Worm (Caenorhabditis elegans) whole organism, L4 larva: Measurements from ENCODE around the gene C10G8.4.

Source experiments
- D1046.2 ChIP-seq: fragments of 200-800 bp; sonication (Bioruptor generic); IDR thresholded peaks from 2 replicates; pipeline ENCODE4 v1.3.6; 2022; ENCODE audit warnings: missing genetic modification characterization, missing compliant biosample characterization
- F10B5.3 ChIP-seq: sonication (generic microtip); optimal IDR thresholded peaks from 2 replicates; lab custom pipeline; 2016; ENCODE audit warnings: mild to moderate bottlenecking, missing genetic modification characterization, missing compliant biosample characterization
- F26F4.8 ChIP-seq: fragments of 200-800 bp; sonication (Bioruptor generic); conservative IDR thresholded peaks from 2 replicates; pipeline ENCODE4 v1.3.6; 2022; ENCODE audit warnings: missing genetic modification characterization, missing compliant biosample characterization
- T20F7.1 ChIP-seq: fragments of 200-800 bp; sonication (Bioruptor generic); optimal IDR thresholded peaks from 2 replicates; lab custom pipeline; 2018; ENCODE audit warnings: mild to moderate bottlenecking, missing genetic modification characterization, missing compliant biosample characterization
- aha-1 ChIP-seq: fragments of 150-350 bp; peaks from one replicate; lab custom pipeline; 2014; ENCODE audit warnings: missing biosample characterization, missing genetic modification characterization
- ceh-28 ChIP-seq: fragments of 150-350 bp; optimal IDR thresholded peaks from 2 replicates; lab custom pipeline; 2014; ENCODE audit warnings: missing biosample characterization, missing genetic modification reagents, missing genetic modification characterization
- ceh-32 ChIP-seq: sonication (generic microtip); optimal IDR thresholded peaks from 2 replicates; lab custom pipeline; 2016; ENCODE audit warnings: mild to moderate bottlenecking, missing genetic modification characterization, missing compliant biosample characterization; ENCODE audit not compliant: poor library complexity
- ceh-44 ChIP-seq: fragments of 200-800 bp; sonication (Bioruptor generic); IDR thresholded peaks from 2 replicates; pipeline ENCODE4 v1.3.6; 2022; ENCODE audit warnings: missing genetic modification reagents, missing genetic modification characterization, missing compliant biosample characterization
- ctbp-1 ChIP-seq: fragments of 200-800 bp; sonication (Bioruptor generic); IDR thresholded peaks from 2 replicates; pipeline ENCODE4 v1.3.6; 2022; ENCODE audit warnings: missing genetic modification reagents, missing genetic modification characterization, missing compliant biosample characterization
- daf-19 ChIP-seq: fragments of 200-800 bp; sonication (Bioruptor generic); conservative IDR thresholded peaks from 2 replicates; pipeline ENCODE4 v1.3.6; 2022; ENCODE audit warnings: missing genetic modification characterization, missing compliant biosample characterization
- daf-8 ChIP-seq: fragments of 200-800 bp; sonication (Bioruptor generic); IDR thresholded peaks from 2 replicates; pipeline ENCODE4 v1.3.6; 2022; ENCODE audit warnings: missing genetic modification characterization, missing compliant biosample characterization
- dmd-6 ChIP-seq: fragments of 200-800 bp; sonication (Bioruptor generic); IDR thresholded peaks from 2 replicates; pipeline ENCODE4 v1.3.6; 2022; ENCODE audit warnings: missing genetic modification reagents, missing genetic modification characterization, missing compliant biosample characterization
- dmd-8 ChIP-seq: fragments of 200-800 bp; sonication (Bioruptor generic); IDR thresholded peaks from 2 replicates; pipeline ENCODE4 v1.3.6; 2022; ENCODE audit warnings: missing genetic modification characterization, missing compliant biosample characterization
- dpl-1 ChIP-seq: fragments of 150-350 bp; optimal IDR thresholded peaks from 2 replicates; lab custom pipeline; 2014; ENCODE audit warnings: missing biosample characterization, missing genetic modification reagents, missing genetic modification characterization
- duxl-1 ChIP-seq: sonication (generic microtip); optimal IDR thresholded peaks from 2 replicates; lab custom pipeline; 2016; ENCODE audit warnings: mild to moderate bottlenecking, missing genetic modification characterization, moderate library complexity, missing compliant biosample characterization; ENCODE audit not compliant: poor library complexity
- fkh-10 ChIP-seq: fragments of 150-350 bp; optimal IDR thresholded peaks from 2 replicates; lab custom pipeline; 2014; ENCODE audit warnings: missing biosample characterization, missing genetic modification reagents, missing genetic modification characterization
- jun-1 ChIP-seq: fragments of 150-350 bp; optimal IDR thresholded peaks from 2 replicates; lab custom pipeline; 2014; ENCODE audit warnings: missing biosample characterization, missing genetic modification reagents, missing genetic modification characterization
- lin-1 ChIP-seq: fragments of 200-800 bp; sonication (Bioruptor generic); IDR thresholded peaks from 2 replicates; pipeline ENCODE4 v1.3.6; 2022; ENCODE audit warnings: missing genetic modification reagents, missing genetic modification characterization, missing compliant biosample characterization
- lin-15B ChIP-seq: fragments of 150-350 bp; sonication (generic microtip); optimal IDR thresholded peaks from 3 replicates; lab custom pipeline; 2014; ENCODE audit warnings: missing biosample characterization, missing genetic modification characterization
- lin-38 ChIP-seq: fragments of 200-800 bp; sonication (Bioruptor generic); IDR thresholded peaks from 2 replicates; pipeline ENCODE4 v1.3.6; 2022; ENCODE audit warnings: missing genetic modification reagents, missing genetic modification characterization, missing compliant biosample characterization
- madf-9 ChIP-seq: fragments of 200-800 bp; sonication (Bioruptor generic); conservative IDR thresholded peaks from 2 replicates; pipeline ENCODE4 v1.3.6; 2022; ENCODE audit warnings: missing genetic modification reagents, missing genetic modification characterization, missing compliant biosample characterization
- mep-1 ChIP-seq: fragments of 150-350 bp; sonication (generic microtip); optimal IDR thresholded peaks from 3 replicates; lab custom pipeline; 2014; ENCODE audit warnings: missing biosample characterization, missing genetic modification characterization
- nhr-111 ChIP-seq: fragments of 200-800 bp; sonication (Bioruptor generic); optimal IDR thresholded peaks from 2 replicates; lab custom pipeline; 2018; ENCODE audit warnings: mild to moderate bottlenecking, missing genetic modification characterization, missing compliant biosample characterization
- nhr-237 ChIP-seq: sonication (generic microtip); optimal IDR thresholded peaks from 2 replicates; lab custom pipeline; 2017; ENCODE audit warnings: missing biosample characterization, missing genetic modification characterization
- nhr-42 ChIP-seq: fragments of 200-800 bp; sonication (Bioruptor generic); IDR thresholded peaks from 2 replicates; pipeline ENCODE4 v1.3.6; 2022; ENCODE audit warnings: missing genetic modification characterization, missing compliant biosample characterization
- nhr-48 ChIP-seq: sonication (generic microtip); optimal IDR thresholded peaks from 2 replicates; lab custom pipeline; 2016; ENCODE audit warnings: mild to moderate bottlenecking, missing genetic modification characterization, missing compliant biosample characterization
- nhr-6 ChIP-seq: fragments of 150-350 bp; optimal IDR thresholded peaks from 2 replicates; lab custom pipeline; 2014; ENCODE audit warnings: missing biosample characterization, missing genetic modification characterization
- nhr-76 ChIP-seq: fragments of 150-350 bp; optimal IDR thresholded peaks from 2 replicates; lab custom pipeline; 2014; ENCODE audit warnings: missing biosample characterization, missing genetic modification characterization
- rbr-2 ChIP-seq: sonication (generic microtip); optimal IDR thresholded peaks from 2 replicates; lab custom pipeline; 2016; ENCODE audit warnings: missing genotype, missing genetic modification characterization, missing compliant biosample characterization
- set-16 ChIP-seq: fragments of 200-800 bp; sonication (Bioruptor generic); IDR thresholded peaks from 2 replicates; pipeline ENCODE4 v1.3.6; 2022; ENCODE audit warnings: missing genetic modification reagents, missing genetic modification characterization, missing compliant biosample characterization
- skn-1 ChIP-seq: fragments of 150-350 bp; optimal IDR thresholded peaks from 2 replicates; lab custom pipeline; 2014; ENCODE audit warnings: missing biosample characterization, missing genetic modification characterization
- tra-1 ChIP-seq: fragments of 200-800 bp; sonication (Bioruptor generic); IDR thresholded peaks from 2 replicates; pipeline ENCODE4 v1.3.6; 2022; ENCODE audit warnings: missing genetic modification reagents, missing genetic modification characterization, missing compliant biosample characterization
- unc-39 ChIP-seq: sonication (generic microtip); optimal IDR thresholded peaks from 2 replicates; lab custom pipeline; 2017; ENCODE audit warnings: missing biosample characterization, missing genetic modification characterization
- unc-62 ChIP-seq, 3 experiments: fragments of 150-350 bp in 1 of 3; sonication (generic microtip); optimal IDR thresholded peaks in 2 of 3; peaks in 1 of 3; 1 replicate in 1 of 3; 2 replicates in 2 of 3; lab custom pipeline; 2014 to 2017; ENCODE audit warnings: missing biosample characterization in 3 of 3, missing genetic modification characterization in 3 of 3, missing genetic modification reagents in 3 of 3, missing genotype in 1 of 3
- zag-1 ChIP-seq: fragments of 150-350 bp; optimal IDR thresholded peaks from 2 replicates; lab custom pipeline; 2014; ENCODE audit warnings: missing biosample characterization, missing genetic modification characterization

The C10G8.4 gene

ce11 chrV:5314104-5314503 is 2.4 kb downstream of the C10G8.4 start, which contains the start of gene C10G8.2:
TSS of gene C10G8.2 (plus strand) at chrV:5314404.
- TF ChIP-seq F26F4.8 (GFP tag; lab: Robert Waterston, UW): no peak
- no peak for TF ChIP-seq dmd-8
- peak in 1 of 2 experiments; percentile 50 for TF ChIP-seq unc-62 (GFP tag; optimal IDR thresholded peaks at IDR 0.05 in 1 of 2; lab: Kevin White, UChicago)
- TF ChIP-seq unc-62 (tag; optimal IDR thresholded peaks at IDR 0.05; lab: Kevin White, UChicago): no peak

- TF ChIP-seq madf-9 (no peak), unc-62 (GFP tag; optimal IDR thresholded peaks at IDR 0.05 in 1 of 2; lab: Kevin White, UChicago) (peak in 1 of 2 experiments; percentile 97), unc-62 (tag; optimal IDR thresholded peaks at IDR 0.05; lab: Kevin White, UChicago) (no peak), nhr-42 (GFP tag; lab: Robert Waterston, UW) (no peak)
These were observed 6.6 kb downstream of the C10G8.4 start for ce11 chrV:5318349-5318748.

ce11 chrV:5319477-5319876 is 7.7 kb downstream of the C10G8.4 start, which contains the start of gene ceh-34:
TSS of gene ceh-34 (minus strand) at chrV:5319577.
- TF ChIP-seq fkh-10 (GFP tag; lab: Kevin White, UChicago): no peak
- TF ChIP-seq set-16 (GFP tag; lab: Robert Waterston, UW): peak; percentile 42; the same call in 1 of the 2 replicates
- no peak for TF ChIP-seq ceh-44 (GFP tag; lab: Robert Waterston, UW)

DNA sequence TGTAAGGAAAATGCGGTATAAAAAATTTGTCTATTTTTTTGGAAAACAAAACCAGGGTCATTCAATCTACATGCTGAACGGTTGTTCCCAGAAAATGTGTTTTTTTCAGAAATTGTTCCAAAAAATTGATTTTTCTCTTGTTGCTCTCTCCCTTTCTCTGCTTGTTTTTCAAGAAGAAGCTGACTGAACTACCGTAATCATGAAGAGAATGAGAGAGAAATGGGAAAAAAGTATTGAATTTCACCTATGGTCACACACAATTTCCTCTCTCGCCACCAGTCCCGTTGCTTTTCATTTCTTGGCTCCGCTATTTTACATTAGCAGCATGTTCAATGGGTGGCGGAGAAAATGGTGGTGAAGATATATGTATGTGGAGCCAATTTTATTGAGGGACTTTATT is 11.1 kb downstream of the C10G8.4 start:
- TF ChIP-seq unc-39 (tag; lab: Kevin White, UChicago): no peak
- peak in 1 of 2 experiments; percentile 60 for TF ChIP-seq unc-62 (GFP tag; optimal IDR thresholded peaks at IDR 0.05 in 1 of 2; lab: Kevin White, UChicago)
- TF ChIP-seq unc-62 (tag; optimal IDR thresholded peaks at IDR 0.05; lab: Kevin White, UChicago): no peak
- no peak for TF ChIP-seq F10B5.3 (tag; lab: Kevin White, UChicago)
- no peak for TF ChIP-seq daf-8 (GFP tag; lab: Robert Waterston, UW)
- TF ChIP-seq dmd-6 (GFP tag; lab: Robert Waterston, UW): no peak
- no peak for TF ChIP-seq dpl-1

DNA sequence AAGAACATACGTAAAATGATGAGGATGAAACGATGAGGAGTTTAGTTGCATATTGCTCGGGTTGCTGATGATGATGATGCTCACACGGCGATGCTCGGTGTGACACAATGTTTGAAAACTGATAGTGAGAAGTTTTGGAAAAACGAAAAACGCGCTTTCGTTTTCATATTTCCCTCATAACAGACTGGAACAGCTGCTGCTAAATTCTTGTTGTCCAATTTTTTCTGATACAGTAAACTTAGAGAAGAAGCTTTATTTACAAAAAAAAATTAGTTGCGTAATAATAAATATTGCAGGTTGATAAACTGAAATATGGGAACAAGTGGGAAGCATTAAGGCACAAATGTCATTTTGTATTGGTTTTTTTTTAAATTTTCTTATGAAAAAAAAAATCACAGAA is 12.8 kb downstream of the C10G8.4 start, which contains the start of gene ceh-33:
Gene ceh-33 (minus strand): TSS at position 101 of the 400 bp plus-strand sequence.
- no peak for TF ChIP-seq ceh-32 (tag; lab: Kevin White, UChicago)
- peak; percentile 18 for TF ChIP-seq aha-1 (tag; lab: Kevin White, UChicago)
- no peak for TF ChIP-seq daf-19 (GFP tag; lab: Robert Waterston, UW)
- no peak for TF ChIP-seq D1046.2 (GFP tag; lab: Robert Waterston, UW)
- TF ChIP-seq nhr-237 (tag; lab: Kevin White, UChicago): no peak
- peak in 1 of 2 experiments; percentile 55 for TF ChIP-seq unc-62 (GFP tag; optimal IDR thresholded peaks at IDR 0.05 in 1 of 2; lab: Kevin White, UChicago)
- no peak for TF ChIP-seq unc-62 (tag; optimal IDR thresholded peaks at IDR 0.05; lab: Kevin White, UChicago)

DNA sequence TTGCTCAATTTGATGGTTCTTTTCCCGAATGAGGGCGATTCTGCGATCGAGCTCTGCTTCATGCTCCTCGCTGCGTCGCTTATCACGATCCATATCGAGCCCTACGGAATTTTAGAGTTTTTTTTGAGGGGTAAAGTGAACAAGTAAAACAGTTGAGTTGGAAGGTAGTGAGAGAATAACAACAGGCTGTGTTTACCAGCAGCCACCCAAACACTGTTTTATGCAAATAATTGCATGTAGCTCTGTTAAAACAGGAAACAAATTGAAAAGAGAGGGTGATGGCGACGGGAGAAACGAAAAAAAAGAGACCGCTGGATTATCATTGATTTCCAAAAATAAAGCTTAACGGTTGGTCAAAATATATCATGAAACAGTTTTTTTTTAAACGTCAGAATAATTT is 16.6 kb downstream of the C10G8.4 start, which contains the start of gene C10G8.8:
Gene C10G8.8 (minus strand): TSS at position 101 of the 400 bp plus-strand sequence.
- TF ChIP-seq ceh-28 (tag; lab: Kevin White, UChicago): no peak
- no peak for TF ChIP-seq nhr-76
- no peak for TF ChIP-seq mep-1 (tag; lab: Kevin White, UChicago)
- TF ChIP-seq T20F7.1 (GFP tag; lab: Kevin White, UChicago): no peak
- no peak for TF ChIP-seq rbr-2 (tag; lab: Kevin White, UChicago)
- TF ChIP-seq nhr-6 (tag; lab: Kevin White, UChicago): no peak
- TF ChIP-seq lin-1 (GFP tag; lab: Robert Waterston, UW): no peak
- TF ChIP-seq zag-1: no peak
- TF ChIP-seq nhr-42 (GFP tag; lab: Robert Waterston, UW): no peak
- no peak for TF ChIP-seq nhr-111
- TF ChIP-seq lin-38 (GFP tag; lab: Robert Waterston, UW): no peak
- no peak for TF ChIP-seq skn-1 (tag; lab: Kevin White, UChicago)
- TF ChIP-seq tra-1: no peak
- TF ChIP-seq nhr-48 (tag; lab: Kevin White, UChicago): no peak
- no peak for TF ChIP-seq madf-9
- no peak for TF ChIP-seq jun-1 (tag; lab: Kevin White, UChicago)
- no peak for TF ChIP-seq duxl-1
- no peak for TF ChIP-seq F26F4.8 (GFP tag; lab: Robert Waterston, UW)
- no peak for TF ChIP-seq lin-15B (tag; lab: Kevin White, UChicago)
- TF ChIP-seq ctbp-1 (GFP tag; lab: Robert Waterston, UW): no peak
